Fruit fly (Drosophila melanogaster) whole organism, embryonic: ENCODE data around the gene CG15046.

Experiments
- Aef1 ChIP-seq: fragments of 200-800 bp; sonication (Bioruptor generic); IDR thresholded peaks from 3 replicates; pipeline ENCODE4 v1.3.6; 2022; ENCODE audit warnings: missing biosample characterization, missing genetic modification characterization
- B-H2 ChIP-seq: fragments of 200-800 bp; sonication (Bioruptor generic); optimal IDR thresholded peaks from 2 replicates; lab custom pipeline; 2018; ENCODE audit warnings: missing biosample characterization, mild to moderate bottlenecking, missing genetic modification characterization
- Blimp-1 ChIP-seq: fragments of 200-800 bp; sonication (Bioruptor generic); optimal IDR thresholded peaks from 3 replicates; lab custom pipeline; 2018; ENCODE audit warnings: missing biosample characterization, missing genetic modification characterization, mild to moderate bottlenecking, moderate library complexity, missing genetic modification reagents
- CG10274 ChIP-seq: fragments of 200-800 bp; sonication (Bioruptor generic); optimal IDR thresholded peaks from 3 replicates; lab custom pipeline; 2017; ENCODE audit warnings: missing biosample characterization, mild to moderate bottlenecking, missing genetic modification characterization
- CG10321 ChIP-seq: fragments of 200-800 bp; sonication (Bioruptor generic); IDR thresholded peaks from 2 replicates; pipeline ENCODE4 v1.3.6; 2022; ENCODE audit warnings: missing biosample characterization, missing genetic modification characterization
- CG12659 ChIP-seq: fragments of 200-800 bp; sonication (Bioruptor generic); optimal IDR thresholded peaks from 3 replicates; lab custom pipeline; 2017; ENCODE audit warnings: mild to moderate bottlenecking, missing biosample characterization, missing genetic modification reagents, missing genetic modification characterization
- CG14667 ChIP-seq: fragments of 200-800 bp; sonication (Bioruptor generic); IDR thresholded peaks from 2 replicates; pipeline ENCODE4 v1.3.6; 2022; ENCODE audit warnings: missing biosample characterization, missing genetic modification characterization
- CG18764 ChIP-seq: fragments of 200-800 bp; sonication (Bioruptor generic); optimal IDR thresholded peaks from 3 replicates; lab custom pipeline; 2016; ENCODE audit warnings: missing biosample characterization, missing genetic modification characterization
- CG31388 ChIP-seq: fragments of 200-800 bp; sonication (Bioruptor generic); optimal IDR thresholded peaks from 2 replicates; lab custom pipeline; 2016; ENCODE audit warnings: missing biosample characterization, missing genetic modification characterization
- CG3281 ChIP-seq: fragments of 200-800 bp; sonication (Bioruptor generic); optimal IDR thresholded peaks from 3 replicates; lab custom pipeline; 2017; ENCODE audit warnings: missing biosample characterization, mild to moderate bottlenecking, missing genetic modification characterization
- CG3995 ChIP-seq: fragments of 200-800 bp; sonication (Bioruptor generic); optimal IDR thresholded peaks from 3 replicates; lab custom pipeline; 2016; ENCODE audit warnings: missing biosample characterization, missing genetic modification characterization
- CHES-1-like ChIP-seq: fragments of 200-800 bp; sonication (Bioruptor generic); optimal IDR thresholded peaks from 2 replicates; lab custom pipeline; 2016; ENCODE audit warnings: missing biosample characterization, missing genetic modification characterization
- Deaf1 ChIP-seq: fragments of 200-800 bp; optimal IDR thresholded peaks from 3 replicates; lab custom pipeline; 2019; ENCODE audit warnings: missing biosample characterization, mild to moderate bottlenecking, missing genetic modification characterization, moderate library complexity
- E2f1 ChIP-seq: fragments of 200-800 bp; sonication (Bioruptor generic); IDR thresholded peaks from 2 replicates; pipeline ENCODE4 v1.3.6; 2022; ENCODE audit warnings: missing biosample characterization, missing genetic modification characterization
- HHEX ChIP-seq: fragments of 200-800 bp; sonication (Bioruptor generic); optimal IDR thresholded peaks from 3 replicates; lab custom pipeline; 2017; ENCODE audit warnings: missing biosample characterization, mild to moderate bottlenecking, missing genetic modification characterization, missing genetic modification reagents
- Hr78 ChIP-seq, 2 experiments: fragments of 200-800 bp in 1 of 2; fragments of >200 bp in 1 of 2; sonication (Bioruptor generic) in 1 of 2; optimal IDR thresholded peaks; 2 replicates each; lab custom pipeline; 2017 to 2019; ENCODE audit warnings: missing biosample characterization in 2 of 2, missing genetic modification characterization in 2 of 2, mild to moderate bottlenecking in 1 of 2, moderate library complexity in 1 of 2
- Max ChIP-seq: fragments of 200-800 bp; sonication (Bioruptor generic); optimal IDR thresholded peaks from 2 replicates; lab custom pipeline; 2016; ENCODE audit warnings: missing biosample characterization, mild to moderate bottlenecking, missing genetic modification characterization
- NK7.1 ChIP-seq: fragments of 200-800 bp; sonication (Bioruptor generic); optimal IDR thresholded peaks from 3 replicates; lab custom pipeline; 2016; ENCODE audit warnings: missing biosample characterization, missing genetic modification characterization
- Six4 ChIP-seq: fragments of 200-800 bp; sonication (Bioruptor generic); optimal IDR thresholded peaks from 2 replicates; lab custom pipeline; 2016; ENCODE audit warnings: missing biosample characterization, missing genetic modification characterization
- Sox102F ChIP-seq: fragments of 200-800 bp; sonication (Bioruptor generic); optimal IDR thresholded peaks from 2 replicates; lab custom pipeline; 2018; ENCODE audit warnings: missing biosample characterization, mild to moderate bottlenecking, missing genetic modification characterization, moderate library complexity
- Vsx1 ChIP-seq: fragments of 200-800 bp; sonication (Bioruptor generic); optimal IDR thresholded peaks from 2 replicates; lab custom pipeline; 2017; ENCODE audit warnings: missing biosample characterization, mild to moderate bottlenecking, missing genetic modification characterization, missing genetic modification reagents
- bcd ChIP-seq: fragments of 200-800 bp; sonication (Bioruptor generic); optimal IDR thresholded peaks from 2 replicates; lab custom pipeline; 2017; ENCODE audit warnings: missing biosample characterization, mild to moderate bottlenecking, missing genetic modification characterization
- btn ChIP-seq: fragments of 200-800 bp; sonication (Bioruptor generic); optimal IDR thresholded peaks from 2 replicates; lab custom pipeline; 2016; ENCODE audit warnings: missing biosample characterization, missing genetic modification characterization
- dimm ChIP-seq: fragments of 200-800 bp; sonication (Bioruptor generic); IDR thresholded peaks from 2 replicates; pipeline ENCODE4 v1.3.6; 2022; ENCODE audit warnings: missing biosample characterization, missing genetic modification characterization
- emc ChIP-seq: fragments of 200-800 bp; sonication (Bioruptor generic); optimal IDR thresholded peaks from 2 replicates; lab custom pipeline; 2016; ENCODE audit warnings: missing biosample characterization, missing genetic modification characterization
- exex ChIP-seq: fragments of 200-800 bp; sonication (Bioruptor generic); optimal IDR thresholded peaks from 4 replicates; lab custom pipeline; 2018; ENCODE audit warnings: missing biosample characterization, mild to moderate bottlenecking, missing genetic modification characterization, moderate library complexity
- eyg ChIP-seq: fragments of 200-800 bp; sonication (Bioruptor generic); optimal IDR thresholded peaks from 3 replicates; lab custom pipeline; 2016; ENCODE audit warnings: missing biosample characterization, missing genetic modification characterization
- grn ChIP-seq: fragments of 200-800 bp; sonication (Bioruptor generic); optimal IDR thresholded peaks from 3 replicates; lab custom pipeline; 2017; ENCODE audit warnings: missing biosample characterization, missing genetic modification characterization
- lbe ChIP-seq: fragments of 200-800 bp; sonication (Bioruptor generic); optimal IDR thresholded peaks from 2 replicates; lab custom pipeline; 2016; ENCODE audit warnings: missing biosample characterization, mild to moderate bottlenecking, missing genetic modification characterization
- lmd ChIP-seq: fragments of 200-800 bp; sonication (Bioruptor generic); IDR thresholded peaks from 2 replicates; pipeline ENCODE4 v1.3.6; 2022; ENCODE audit warnings: missing biosample characterization, missing genetic modification characterization
- mld ChIP-seq: fragments of 200-800 bp; sonication (Bioruptor generic); IDR thresholded peaks from 3 replicates; pipeline ENCODE4 v1.3.6; 2022; ENCODE audit warnings: missing biosample characterization, missing genetic modification characterization; ENCODE audit not compliant: partially characterized antibody
- nom ChIP-seq: fragments of 200-800 bp; sonication (Bioruptor generic); optimal IDR thresholded peaks from 2 replicates; lab custom pipeline; 2017; ENCODE audit warnings: missing biosample characterization, missing genetic modification characterization, mild to moderate bottlenecking, moderate library complexity, missing genetic modification reagents
- odd ChIP-seq: fragments of 200-800 bp; sonication (Bioruptor generic); optimal IDR thresholded peaks from 2 replicates; lab custom pipeline; 2017; ENCODE audit warnings: missing biosample characterization, mild to moderate bottlenecking, missing genetic modification characterization
- pnt ChIP-seq: fragments of 200-800 bp; sonication (Bioruptor generic); optimal IDR thresholded peaks from 3 replicates; lab custom pipeline; 2016; ENCODE audit warnings: missing biosample characterization, missing genetic modification characterization
- row ChIP-seq: fragments of 200-800 bp; sonication (Bioruptor generic); IDR thresholded peaks from 3 replicates; pipeline ENCODE4 v1.3.6; 2022; ENCODE audit warnings: missing biosample characterization, missing genetic modification characterization
- sd ChIP-seq: fragments of 200-800 bp; sonication (Bioruptor generic); optimal IDR thresholded peaks from 3 replicates; lab custom pipeline; 2018; ENCODE audit warnings: missing biosample characterization, mild to moderate bottlenecking, missing genetic modification characterization, moderate library complexity
- sens ChIP-seq: fragments of 200-800 bp; sonication (Bioruptor generic); peaks from one replicate; lab custom pipeline; 2016; ENCODE audit warnings: missing biosample characterization, missing genetic modification characterization
- sisA ChIP-seq: fragments of 200-800 bp; sonication (Bioruptor generic); IDR thresholded peaks from 2 replicates; pipeline ENCODE4 v1.3.6; 2022; ENCODE audit warnings: missing biosample characterization, missing genetic modification characterization
- sug ChIP-seq: fragments of 200-800 bp; optimal IDR thresholded peaks from 2 replicates; lab custom pipeline; 2019; ENCODE audit warnings: missing biosample characterization, mild to moderate bottlenecking, missing genetic modification characterization, moderate library complexity
- tgo ChIP-seq: fragments of 200-800 bp; sonication (Bioruptor generic); IDR thresholded peaks from 3 replicates; pipeline ENCODE4 v1.3.6; 2022; ENCODE audit warnings: missing biosample characterization, missing genetic modification characterization
- tll ChIP-seq, 2 experiments: fragments of 200-800 bp in 1 of 2; fragments of >200 bp in 1 of 2; sonication (Bioruptor generic) in 1 of 2; optimal IDR thresholded peaks; 2 replicates each; lab custom pipeline; 2017 to 2019; ENCODE audit warnings: missing biosample characterization in 2 of 2, missing genetic modification characterization in 2 of 2, mild to moderate bottlenecking in 1 of 2, moderate library complexity in 1 of 2
- z ChIP-seq: fragments of 200-800 bp; sonication (Bioruptor generic); IDR thresholded peaks from 3 replicates; pipeline ENCODE4 v1.3.6; 2022; ENCODE audit warnings: missing biosample characterization, missing genetic modification characterization
- zfh1 ChIP-seq: fragments of 200-800 bp; sonication (Bioruptor generic); IDR thresholded peaks from 3 replicates; pipeline ENCODE4 v1.3.6; 2022; ENCODE audit warnings: missing biosample characterization, missing genetic modification characterization
- zfh2 ChIP-seq: fragments of 200-800 bp; sonication (Bioruptor generic); optimal IDR thresholded peaks from 2 replicates; lab custom pipeline; 2016; ENCODE audit warnings: missing biosample characterization, missing genetic modification characterization

CG15046 gene

dm6 chrX:18494165-18494740, 4.8 kb upstream of the CG15046 start, which contains the start of gene CG15043 (continued):
- no peak for TF ChIP-seq Blimp-1 (GFP tag; lab: Kevin White, UChicago)
- TF ChIP-seq zfh1 (GFP tag; lab: Robert Waterston, UW): peak; percentile 49; the same call in 2 of the 3 replicates
- peak; percentile 50 for TF ChIP-seq HHEX (GFP tag; lab: Kevin White, UChicago)
- TF ChIP-seq Aef1 (GFP tag; lab: Robert Waterston, UW): peak; percentile 48; the same call in 2 of the 3 replicates
- TF ChIP-seq btn: no peak
- peak; percentile 58 for TF ChIP-seq sens
- TF ChIP-seq lbe (GFP tag; lab: Kevin White, UChicago): peak; percentile 24
- peak; percentile 20 for TF ChIP-seq CG10274 (GFP tag; lab: Kevin White, UChicago)
- TF ChIP-seq CG3995: no peak
- TF ChIP-seq zfh2 (GFP tag; lab: Kevin White, UChicago): peak; percentile 55
- TF ChIP-seq lmd (GFP tag; lab: Robert Waterston, UW): peak; percentile 42; the same call in 1 of the 2 replicates
- TF ChIP-seq CG12659 (GFP tag; lab: Kevin White, UChicago): no peak
- 0 out of 2 replicates have a peak, but pooled peaks have one; percentile 32 for TF ChIP-seq CG14667 (GFP tag; lab: Robert Waterston, UW)
- peak; percentile 44 for TF ChIP-seq bcd (GFP tag; lab: Kevin White, UChicago)
- TF ChIP-seq mld (GFP tag; lab: Robert Waterston, UW): no peak
- peak; percentile 29; the same call in 1 of the 3 replicates for TF ChIP-seq tgo (GFP tag; lab: Robert Waterston, UW)
- TF ChIP-seq, all 482 proteins: peak for 105

- TF ChIP-seq Max (GFP tag; lab: Kevin White, UChicago) (no peak), CG18764 (GFP tag; lab: Kevin White, UChicago) (no peak), Blimp-1 (GFP tag; lab: Kevin White, UChicago) (no peak), row (GFP tag; lab: Robert Waterston, UW) (no peak), tll (GFP tag; optimal IDR thresholded peaks at IDR 0.05; lab: Kevin White, UChicago) (no peak), lmd (GFP tag; lab: Robert Waterston, UW) (no peak), grn (GFP tag; lab: Kevin White, UChicago) (peak; percentile 54), B-H2 (GFP tag; lab: Kevin White, UChicago) (no peak), Vsx1 (GFP tag; lab: Kevin White, UChicago) (peak; percentile 34), exex (tag; lab: Kevin White, UChicago) (peak; percentile 78), sug (tag; lab: Kevin White, UChicago) (peak; percentile 57)
Measured at dm6 chrX:18491941-18492340, 2.5 kb upstream of the CG15046 start, which contains the start of gene CG15044. Gene CG15044 (minus strand): TSS chrX:18492006.

dm6 chrX:18486356-18487059, 2.9 kb downstream of the CG15046 start, which contains the start of gene psh:
Gene psh (minus strand): TSS chrX:18486921.
- TF ChIP-seq Six4 (GFP tag; lab: Kevin White, UChicago): no peak
- no peak for TF ChIP-seq E2f1 (GFP tag; lab: Robert Waterston, UW)
- TF ChIP-seq z (GFP tag; lab: Robert Waterston, UW): no peak
- TF ChIP-seq sisA: no peak
- TF ChIP-seq Hr78 (GFP tag; optimal IDR thresholded peaks at IDR 0.05; lab: Kevin White, UChicago): peak in 1 of 2 experiments; percentile 66
- TF ChIP-seq CG3995: no peak
- peak; percentile 28 for TF ChIP-seq sd
- no peak for TF ChIP-seq Sox102F (GFP tag; lab: Kevin White, UChicago)
- no peak for TF ChIP-seq NK7.1 (GFP tag; lab: Kevin White, UChicago)
- TF ChIP-seq odd (GFP tag; lab: Kevin White, UChicago): no peak
- no peak for TF ChIP-seq CG10321 (GFP tag; lab: Robert Waterston, UW)
- no peak for TF ChIP-seq CG3281
- TF ChIP-seq sens: no peak
- TF ChIP-seq nom (GFP tag; lab: Kevin White, UChicago): peak; percentile 39
- TF ChIP-seq row (GFP tag; lab: Robert Waterston, UW): 0 out of 3 replicates have a peak, but pooled peaks have one; percentile 7
- TF ChIP-seq CG31388 (GFP tag; lab: Kevin White, UChicago): no peak
- peak; percentile 13 for TF ChIP-seq Deaf1 (tag; lab: Kevin White, UChicago)
- TF ChIP-seq emc: no peak
- no peak for TF ChIP-seq CHES-1-like (GFP tag; lab: Kevin White, UChicago)
- no peak for TF ChIP-seq dimm (GFP tag; lab: Robert Waterston, UW)
- no peak for TF ChIP-seq pnt (GFP tag; lab: Kevin White, UChicago)
- no peak for TF ChIP-seq eyg (GFP tag; lab: Kevin White, UChicago)
